Fruit fly (Drosophila melanogaster): Measurements from ENCODE around the gene CG43401.

CG43401 gene

dm6 chr2L:1473427-1473826 lies 45.2 kb downstream of the CG43401 start:
- no peak for TF ChIP-seq CG17801 (GFP tag; optimal IDR thresholded peaks at IDR 0.05; ENCODE audit: partially characterized antibody)

dm6 chr2L:1476872-1477503 lies 48.7 kb downstream of the CG43401 start:
- no peak for TF ChIP-seq CG17801 (GFP tag; optimal IDR thresholded peaks at IDR 0.05; ENCODE audit: partially characterized antibody)

dm6 chr2L:1478488-1478887 lies 50.2 kb downstream of the CG43401 start:
- no peak for TF ChIP-seq CG17801 (GFP tag; optimal IDR thresholded peaks at IDR 0.05; ENCODE audit: partially characterized antibody)

Measured in ovary, adult (tissue).